Worm (Caenorhabditis elegans) whole organism, young adult: ENCODE measurements around the gene F54D5.23.

ENCODE experiments used
- D2030.7 ChIP-seq: fragments of 200-800 bp; sonication (Bioruptor generic); IDR thresholded peaks from 2 replicates; pipeline ENCODE4 v1.3.6; 2022; ENCODE audit warnings: missing genetic modification reagents, missing genetic modification characterization, missing compliant biosample characterization
- K12H6.12 ChIP-seq: fragments of 200-800 bp; sonication (Bioruptor generic); optimal IDR thresholded peaks from 2 replicates; lab custom pipeline; 2018; ENCODE audit warnings: mild to moderate bottlenecking, missing genetic modification characterization, missing compliant biosample characterization
- cebp-2 ChIP-seq: fragments of 200-800 bp; sonication (Bioruptor generic); IDR thresholded peaks from 2 replicates; pipeline ENCODE4 v1.3.6; 2022; ENCODE audit warnings: missing genetic modification characterization, missing compliant biosample characterization
- ceh-100 ChIP-seq: fragments of 200-800 bp; sonication (Bioruptor generic); IDR thresholded peaks from 2 replicates; pipeline ENCODE4 v1.3.6; 2022; ENCODE audit warnings: missing genetic modification reagents, missing genetic modification characterization, missing compliant biosample characterization
- lin-26 ChIP-seq: fragments of 200-800 bp; sonication (Bioruptor generic); IDR thresholded peaks from 2 replicates; pipeline ENCODE4 v1.3.6; 2022; ENCODE audit warnings: missing genetic modification reagents, missing genetic modification characterization, missing compliant biosample characterization
- lin-54 ChIP-seq: fragments of 200-800 bp; sonication (Bioruptor generic); optimal IDR thresholded peaks from 2 replicates; lab custom pipeline; 2018; ENCODE audit warnings: mild to moderate bottlenecking, missing genetic modification characterization, missing compliant biosample characterization
- lir-1 ChIP-seq: fragments of 200-800 bp; sonication (Bioruptor generic); conservative IDR thresholded peaks from 2 replicates; pipeline ENCODE4 v1.3.6; 2022; ENCODE audit warnings: missing genetic modification reagents, missing genetic modification characterization, missing compliant biosample characterization
- madf-6 ChIP-seq: fragments of 200-800 bp; sonication (Bioruptor generic); IDR thresholded peaks from 2 replicates; pipeline ENCODE4 v1.3.6; 2022; ENCODE audit warnings: missing genetic modification reagents, missing genetic modification characterization, missing compliant biosample characterization
- mcd-1 ChIP-seq: fragments of 200-800 bp; sonication (Bioruptor generic); IDR thresholded peaks from 2 replicates; pipeline ENCODE4 v1.3.6; 2022; ENCODE audit warnings: missing genetic modification reagents, missing genetic modification characterization, missing compliant biosample characterization
- snpc-3.4 ChIP-seq: sonication (generic microtip); optimal IDR thresholded peaks from 2 replicates; lab custom pipeline; 2017; ENCODE audit warnings: missing genetic modification characterization, mild to moderate bottlenecking, missing compliant biosample characterization, antibody characterized with exemption, moderate library complexity, missing genotype, missing genetic modification reagents

The F54D5.23 gene

DNA sequence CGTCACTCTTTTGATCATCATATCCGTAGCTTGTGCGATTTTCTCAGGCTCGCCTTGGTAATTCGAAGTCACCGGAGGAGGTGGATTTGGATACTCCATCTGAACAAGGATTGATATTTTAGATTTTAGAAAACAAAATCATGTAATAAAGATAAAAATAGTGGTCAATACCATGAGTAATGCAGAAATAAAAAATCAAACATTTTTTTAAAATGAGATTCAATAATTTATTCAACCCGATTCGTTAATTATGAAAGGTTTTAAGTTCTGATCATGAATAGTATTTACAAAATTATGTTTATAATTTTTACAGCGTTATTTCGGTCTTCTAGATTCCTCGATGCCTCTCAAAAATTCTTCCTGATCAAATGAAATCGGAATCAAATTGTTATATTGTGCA lies 35.4 kb downstream of the F54D5.23 start, which contains the start of gene mdt-8:
mdt-8 (minus strand) TSS at position 101 of the 400 bp plus-strand sequence.
- no peak for TF ChIP-seq lin-26 (GFP tag; lab: Robert Waterston, UW)
- TF ChIP-seq ceh-100 = 0 out of 2 replicates have a peak, but pooled peaks have one; percentile 13
- no peak for TF ChIP-seq snpc-3.4 (tag; lab: Kevin White, UChicago)
- peak; percentile 39; the same call in 1 of the 2 replicates for TF ChIP-seq madf-6

DNA sequence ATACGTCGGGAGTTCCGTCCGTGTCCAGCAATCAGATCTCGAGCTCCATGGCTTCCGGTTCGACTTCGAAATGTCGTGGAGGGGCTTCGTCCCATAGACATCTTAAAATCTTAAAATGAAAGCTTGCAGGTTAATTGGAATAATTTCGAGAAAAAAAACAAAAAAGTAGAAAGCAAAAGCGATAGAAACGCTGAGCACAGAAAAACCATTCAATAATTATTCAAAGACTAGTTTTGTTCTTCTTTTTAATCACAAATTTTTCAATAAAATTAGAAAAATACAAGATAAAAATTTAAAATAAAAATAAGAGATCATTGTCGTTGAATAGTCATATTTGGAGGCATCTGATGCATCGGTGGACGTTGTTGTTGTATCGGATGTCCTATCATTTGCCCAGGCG lies 42.1 kb downstream of the F54D5.23 start, which contains the start of gene age-1:
age-1 (minus strand) TSS at position 101 of the 400 bp plus-strand sequence.
- TF ChIP-seq cebp-2 (GFP tag; lab: Robert Waterston, UW) (no peak), lin-54 (GFP tag; lab: Kevin White, UChicago) (no peak), K12H6.12 (tag; lab: Kevin White, UChicago) (no peak)

DNA sequence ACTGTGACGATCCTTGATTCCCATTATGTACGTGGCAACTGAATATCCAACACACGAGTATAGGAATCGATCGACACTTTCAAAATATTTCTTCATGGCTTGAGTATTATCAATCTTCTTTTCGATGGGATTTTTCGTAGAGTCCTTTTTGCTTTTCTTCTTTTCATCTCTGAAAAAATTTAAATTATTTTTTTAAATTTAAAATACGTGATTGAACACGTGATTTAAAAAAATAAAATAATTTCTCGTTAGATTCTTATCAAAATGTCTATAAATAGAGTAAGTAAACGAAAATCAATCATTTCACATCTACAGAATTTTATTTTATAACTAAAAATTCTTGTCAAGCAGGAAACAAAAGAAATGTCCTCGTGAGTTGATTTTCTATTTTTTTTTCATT lies 47.8 kb downstream of the F54D5.23 start, which contains the start of gene Y62F5A.10:
Y62F5A.10 (plus strand) TSS at position 301 of the 400 bp plus-strand sequence.
- TF ChIP-seq D2030.7 (GFP tag; lab: Robert Waterston, UW) (no peak), mcd-1 (GFP tag; lab: Robert Waterston, UW) (no peak), lir-1 (GFP tag; lab: Robert Waterston, UW) (no peak)
